Fruit fly (Drosophila melanogaster): ENCODE measurements around the gene beat-IIb.

DNA sequence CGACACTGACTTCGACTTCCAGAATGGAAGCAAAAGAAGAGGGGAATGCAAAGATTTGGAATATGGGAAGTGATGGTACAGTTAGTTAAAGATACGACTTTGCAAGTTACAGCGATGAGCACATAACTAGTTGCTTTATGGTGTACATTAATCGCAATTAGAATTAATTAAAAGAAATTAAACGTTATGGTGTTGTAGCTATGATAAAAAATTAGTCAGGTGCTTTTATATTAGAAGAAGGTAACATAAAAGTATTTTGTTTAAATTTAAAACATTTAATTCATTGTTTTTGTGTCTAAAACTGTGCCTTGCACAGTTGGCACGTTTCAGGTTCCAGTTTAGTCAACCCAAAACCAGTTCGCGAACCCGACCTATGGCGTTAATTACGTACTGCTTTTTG is 44.9 kb downstream of the beat-IIb start:
- TF ChIP-seq CG13204 (GFP tag; optimal IDR thresholded peaks at IDR 0.05): no peak
- no peak for TF ChIP-seq Snoo (tag; optimal IDR thresholded peaks at IDR 0.05)
- TF ChIP-seq CG4496 (GFP tag; IDR thresholded peaks at IDR 0.05): no peak
- TF ChIP-seq EcR (GFP tag; optimal IDR thresholded peaks at IDR 0.05): no peak
- peak; percentile 43 for TF ChIP-seq CG8301 (tag; optimal IDR thresholded peaks at IDR 0.05)
- TF ChIP-seq CG15710 (tag; optimal IDR thresholded peaks at IDR 0.05): peak; percentile 42
